Worm (Caenorhabditis elegans): ENCODE measurements around the gene prx-13.

The prx-13 gene

ce11 chrII:7289923-7290476 lies 38.2 kb upstream of the prx-13 start, which contains the start of gene C30G12.2:
C30G12.2 (plus strand) TSS chrII:7290426.
- TF ChIP-seq fkh-10 (GFP tag; optimal IDR thresholded peaks at IDR 0.05), result no peak
- TF ChIP-seq lir-3 (tag; optimal IDR thresholded peaks at IDR 0.05), result no peak
- TF ChIP-seq ceh-62 (tag; optimal IDR thresholded peaks at IDR 0.05), result no peak
- no peak for TF ChIP-seq ceh-28 (tag; optimal IDR thresholded peaks at IDR 0.05)
- TF ChIP-seq set-16 (GFP tag; IDR thresholded peaks at IDR 0.05), result no peak
- TF ChIP-seq snpc-4 (tag; optimal IDR thresholded peaks at IDR 0.05), result no peak
- no peak for TF ChIP-seq Y48G9A.11 (GFP tag; IDR thresholded peaks at IDR 0.05)
- no peak for TF ChIP-seq F37D6.2 (tag; optimal IDR thresholded peaks at IDR 0.05)
- TF ChIP-seq madf-9 (GFP tag; conservative IDR thresholded peaks at IDR 0.05), result no peak
- no peak for TF ChIP-seq nhr-6 (tag; optimal IDR thresholded peaks at IDR 0.05)
- no peak for TF ChIP-seq ama-1 (optimal IDR thresholded peaks at IDR 0.05)
- no peak for TF ChIP-seq lsy-2 (tag; optimal IDR thresholded peaks at IDR 0.05)
- no peak for TF ChIP-seq mxl-3 (GFP tag; optimal IDR thresholded peaks at IDR 0.05)
- TF ChIP-seq F26F4.8 (GFP tag; conservative IDR thresholded peaks at IDR 0.05), result no peak
- TF ChIP-seq lin-39 (tag; optimal IDR thresholded peaks at IDR 0.05), result no peak
- TF ChIP-seq sdz-12 (GFP tag; optimal IDR thresholded peaks at IDR 0.05), result no peak
- no peak for TF ChIP-seq cey-2 (tag; optimal IDR thresholded peaks at IDR 0.05; ENCODE audit: borderline replicate concordance, insufficient read depth)
- no peak for TF ChIP-seq dmd-8 (GFP tag; IDR thresholded peaks at IDR 0.05)
- TF ChIP-seq mes-2 (tag; optimal IDR thresholded peaks at IDR 0.05; ENCODE audit: poor library complexity, severe bottlenecking), result no peak
- TF ChIP-seq zfp-2 (tag; optimal IDR thresholded peaks at IDR 0.05), result no peak
- TF ChIP-seq unc-39 (tag; optimal IDR thresholded peaks at IDR 0.05), result no peak
- no peak for TF ChIP-seq hif-1 (tag; optimal IDR thresholded peaks at IDR 0.05)
- peak; percentile 55 for TF ChIP-seq T20F7.1 (GFP tag; optimal IDR thresholded peaks at IDR 0.05)
- TF ChIP-seq daf-19 (GFP tag; conservative IDR thresholded peaks at IDR 0.05), result no peak
- no peak for TF ChIP-seq gei-8 (GFP tag; optimal IDR thresholded peaks at IDR 0.05)
- TF ChIP-seq nhr-77 (tag; optimal IDR thresholded peaks at IDR 0.05), result no peak
- no peak for TF ChIP-seq zag-1 (tag; optimal IDR thresholded peaks at IDR 0.05)
- peak; percentile 69 for TF ChIP-seq lin-1 (GFP tag; IDR thresholded peaks at IDR 0.05)
- TF ChIP-seq duxl-1 (tag; optimal IDR thresholded peaks at IDR 0.05; ENCODE audit: poor library complexity), result no peak
- TF ChIP-seq D1046.2 (GFP tag; IDR thresholded peaks at IDR 0.05), result no peak
- peak; percentile 90 for TF ChIP-seq dve-1 (tag; optimal IDR thresholded peaks at IDR 0.05; ENCODE audit: insufficient read depth)
- no peak for TF ChIP-seq ctbp-1 (GFP tag; IDR thresholded peaks at IDR 0.05)
- TF ChIP-seq nhr-41 (GFP tag; IDR thresholded peaks at IDR 0.05), result no peak
- no peak for TF ChIP-seq vab-7 (GFP tag; IDR thresholded peaks at IDR 0.05)
- TF ChIP-seq Y5F2A.4 (GFP tag; optimal IDR thresholded peaks at IDR 0.05), result no peak
- peak; percentile 65 for TF ChIP-seq pqm-1 (tag; optimal IDR thresholded peaks at IDR 0.05)
- no peak for TF ChIP-seq lim-7 (GFP tag; IDR thresholded peaks at IDR 0.05)
- no peak for TF ChIP-seq madf-5 (GFP tag; IDR thresholded peaks at IDR 0.05)
- TF ChIP-seq daf-16 (GFP tag; optimal IDR thresholded peaks at IDR 0.05), result peak in 1 of 2 experiments; percentile 92
- peak; percentile 90 for TF ChIP-seq daf-16 (tag; optimal IDR thresholded peaks at IDR 0.05)
- no peak for TF ChIP-seq lin-38 (GFP tag; IDR thresholded peaks at IDR 0.05)
- TF ChIP-seq tag-97 (GFP tag; IDR thresholded peaks at IDR 0.05), result no peak
- TF ChIP-seq tra-1 (GFP tag; IDR thresholded peaks at IDR 0.05), result peak; percentile 89
- TF ChIP-seq hmg-1.1 (GFP tag; IDR thresholded peaks at IDR 0.05), result no peak
- no peak for TF ChIP-seq Y105C5A.15 (GFP tag; IDR thresholded peaks at IDR 0.05)
- no peak for TF ChIP-seq ceh-82 (tag; optimal IDR thresholded peaks at IDR 0.05)
- TF ChIP-seq zip-2 (tag; optimal IDR thresholded peaks at IDR 0.05), result no peak
- TF ChIP-seq ces-1 (GFP tag; optimal IDR thresholded peaks at IDR 0.05), result no peak
- no peak for TF ChIP-seq unc-130 (GFP tag; optimal IDR thresholded peaks at IDR 0.05)
- no peak for TF ChIP-seq mdl-1 (tag; optimal IDR thresholded peaks at IDR 0.05)
- TF ChIP-seq nhr-102 (tag; optimal IDR thresholded peaks at IDR 0.05), result peak; percentile 86
- no peak for TF ChIP-seq spr-3 (GFP tag; optimal IDR thresholded peaks at IDR 0.05)
